Worm (Caenorhabditis elegans) whole organism, L3 larva: Measurements from ENCODE around the gene nas-24.

Experiments used
- ama-1 ChIP-seq: fragments of 150-350 bp; optimal IDR thresholded peaks from 2 replicates; lab custom pipeline; 2018
- ceh-28 ChIP-seq: fragments of 150-350 bp; optimal IDR thresholded peaks from 2 replicates; lab custom pipeline; 2014; ENCODE audit warnings: missing biosample characterization, missing genetic modification reagents, missing genetic modification characterization
- ceh-9 ChIP-seq: sonication (generic microtip); optimal IDR thresholded peaks from 2 replicates; lab custom pipeline; 2018; ENCODE audit warnings: missing biosample characterization, missing genetic modification characterization
- daf-12 ChIP-seq: fragments of 150-350 bp; optimal IDR thresholded peaks from 2 replicates; lab custom pipeline; 2014; ENCODE audit warnings: missing biosample characterization, missing genetic modification reagents, missing genetic modification characterization
- egl-27 ChIP-seq: sonication (generic microtip); optimal IDR thresholded peaks from 4 replicates; lab custom pipeline; 2017; ENCODE audit warnings: missing biosample characterization, missing genetic modification reagents, missing genetic modification characterization
- egl-5 ChIP-seq: fragments of 150-350 bp; optimal IDR thresholded peaks from 2 replicates; lab custom pipeline; 2017; ENCODE audit warnings: missing biosample characterization, missing genetic modification reagents, missing genetic modification characterization, inconsistent platforms
- elt-1 ChIP-seq: fragments of 150-350 bp; optimal IDR thresholded peaks from 2 replicates; lab custom pipeline; 2014; ENCODE audit warnings: missing biosample characterization, missing genetic modification characterization
- elt-2 ChIP-seq: sonication (generic microtip); optimal IDR thresholded peaks from 2 replicates; lab custom pipeline; 2016; ENCODE audit warnings: missing genetic modification reagents, mild to moderate bottlenecking, missing genetic modification characterization, missing compliant biosample characterization
- elt-3 ChIP-seq, 3 experiments: fragments of 150-350 bp in 1 of 3; sonication (generic microtip) in 2 of 3; optimal IDR thresholded peaks; 2 replicates in 2 of 3; 4 replicates in 1 of 3; lab custom pipeline; 2014 to 2017; ENCODE audit warnings: missing biosample characterization in 3 of 3, missing genetic modification characterization in 3 of 3
- eor-1 ChIP-seq, 2 experiments: fragments of 150-350 bp; optimal IDR thresholded peaks; 2 replicates each; lab custom pipeline; 2014 to 2018; ENCODE audit warnings: missing biosample characterization in 2 of 2, missing genetic modification characterization in 2 of 2
- fkh-10 ChIP-seq: sonication (generic microtip); optimal IDR thresholded peaks from 2 replicates; lab custom pipeline; 2017; ENCODE audit warnings: missing biosample characterization, missing genetic modification reagents, missing genetic modification characterization
- fkh-2 ChIP-seq: fragments of 150-350 bp; optimal IDR thresholded peaks from 2 replicates; lab custom pipeline; 2014; ENCODE audit warnings: missing biosample characterization, missing genetic modification reagents, missing genetic modification characterization
- hmg-11 ChIP-seq: sonication (generic microtip); optimal IDR thresholded peaks from 2 replicates; lab custom pipeline; 2016; ENCODE audit warnings: missing genetic modification characterization, missing compliant biosample characterization
- jun-1 ChIP-seq: fragments of 150-350 bp; optimal IDR thresholded peaks from 2 replicates; lab custom pipeline; 2014; ENCODE audit warnings: missing biosample characterization, missing genetic modification reagents, missing genetic modification characterization
- lin-15B ChIP-seq: fragments of 150-350 bp; optimal IDR thresholded peaks from 2 replicates; lab custom pipeline; 2014; ENCODE audit warnings: missing biosample characterization, missing genetic modification characterization
- lin-39 ChIP-seq: fragments of 150-350 bp; optimal IDR thresholded peaks from 2 replicates; lab custom pipeline; 2018; ENCODE audit warnings: missing biosample characterization, missing genetic modification reagents, missing genetic modification characterization
- lsy-12 ChIP-seq: sonication (generic microtip); optimal IDR thresholded peaks from 2 replicates; lab custom pipeline; 2016; ENCODE audit warnings: mild to moderate bottlenecking, missing genetic modification characterization, missing compliant biosample characterization
- mdl-1 ChIP-seq: fragments of 150-350 bp; optimal IDR thresholded peaks from 2 replicates; lab custom pipeline; 2014; ENCODE audit warnings: missing biosample characterization, missing genetic modification characterization
- nfya-1 ChIP-seq: sonication (generic microtip); optimal IDR thresholded peaks from 2 replicates; lab custom pipeline; 2017; ENCODE audit warnings: missing genetic modification characterization, mild to moderate bottlenecking, missing compliant biosample characterization, antibody characterized with exemption, moderate library complexity; ENCODE audit not compliant: insufficient read depth
- nhr-23 ChIP-seq: fragments of 150-350 bp; optimal IDR thresholded peaks from 2 replicates; lab custom pipeline; 2014; ENCODE audit warnings: missing biosample characterization, missing genetic modification reagents, missing genetic modification characterization
- nhr-237 ChIP-seq: fragments of 150-350 bp; optimal IDR thresholded peaks from 2 replicates; lab custom pipeline; 2014; ENCODE audit warnings: missing biosample characterization, missing genetic modification characterization
- nhr-25 ChIP-seq: sonication (generic microtip); optimal IDR thresholded peaks from 2 replicates; lab custom pipeline; 2017; ENCODE audit warnings: missing biosample characterization, missing genetic modification characterization
- nhr-28 ChIP-seq: fragments of 150-350 bp; optimal IDR thresholded peaks from 2 replicates; lab custom pipeline; 2014; ENCODE audit warnings: missing biosample characterization, missing genetic modification characterization
- nhr-67 ChIP-seq: fragments of 150-350 bp; optimal IDR thresholded peaks from 2 replicates; lab custom pipeline; 2014; ENCODE audit warnings: missing biosample characterization, missing genetic modification characterization
- nhr-77 ChIP-seq: fragments of 150-350 bp; optimal IDR thresholded peaks from 2 replicates; lab custom pipeline; 2014; ENCODE audit warnings: missing biosample characterization, missing genetic modification characterization
- pha-4 ChIP-seq: fragments of 150-350 bp; optimal IDR thresholded peaks from 2 replicates; lab custom pipeline; 2014; ENCODE audit warnings: missing biosample characterization, missing genetic modification reagents, missing genetic modification characterization
- pqm-1 ChIP-seq: fragments of 150-350 bp; optimal IDR thresholded peaks from 2 replicates; lab custom pipeline; 2017; ENCODE audit warnings: missing biosample characterization, missing genetic modification characterization, inconsistent platforms
- skn-1 ChIP-seq: fragments of 150-350 bp; optimal IDR thresholded peaks from 2 replicates; lab custom pipeline; 2014; ENCODE audit warnings: missing biosample characterization, missing genetic modification characterization
- tbx-2 ChIP-seq: sonication (generic microtip); optimal IDR thresholded peaks from 2 replicates; lab custom pipeline; 2016; ENCODE audit warnings: mild to moderate bottlenecking, missing genetic modification characterization, missing compliant biosample characterization
- unc-39 ChIP-seq: sonication (generic microtip); optimal IDR thresholded peaks from 4 replicates; lab custom pipeline; 2017; ENCODE audit warnings: missing biosample characterization, missing genetic modification characterization
- unc-62 ChIP-seq: fragments of 150-350 bp; sonication (generic microtip); optimal IDR thresholded peaks from 4 replicates; lab custom pipeline; 2014; ENCODE audit warnings: missing biosample characterization, missing genetic modification reagents, missing genetic modification characterization
- zag-1 ChIP-seq: fragments of 150-350 bp; optimal IDR thresholded peaks from 2 replicates; lab custom pipeline; 2014; ENCODE audit warnings: missing biosample characterization, missing genetic modification characterization
- ztf-11 ChIP-seq: fragments of 150-350 bp; optimal IDR thresholded peaks from 2 replicates; lab custom pipeline; 2014; ENCODE audit warnings: missing biosample characterization, missing genetic modification characterization
- ztf-4 ChIP-seq: fragments of 150-350 bp; optimal IDR thresholded peaks from 2 replicates; lab custom pipeline; 2014; ENCODE audit warnings: missing biosample characterization, missing genetic modification characterization

Gene nas-24

DNA sequence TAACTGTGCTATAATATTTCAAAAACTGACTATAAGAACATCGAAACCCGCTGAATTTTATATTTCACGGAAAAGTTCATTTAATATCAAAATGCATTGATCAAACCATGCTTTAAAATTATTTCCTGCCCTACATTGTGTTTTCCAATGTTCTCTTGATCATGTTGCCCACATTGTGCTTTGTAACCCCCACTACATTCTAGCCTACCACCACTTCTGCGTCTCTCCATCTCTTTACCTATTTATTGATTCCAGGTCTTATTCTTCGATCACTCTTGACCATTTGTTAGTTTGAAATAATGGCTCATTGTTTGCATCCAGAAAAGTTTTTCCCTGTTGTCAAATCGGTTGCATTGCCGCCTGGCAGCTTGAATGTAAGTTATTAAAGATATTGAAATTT lies 13.0 kb downstream of the nas-24 start, which contains the start of gene decr-1.1:
Gene decr-1.1, plus strand, starts transcription at position 210 of the 400 bp plus-strand sequence.
- no peak for TF ChIP-seq elt-1 (tag; lab: Kevin White, UChicago)
- no peak for TF ChIP-seq nhr-23 (tag; lab: Kevin White, UChicago)
- no peak for TF ChIP-seq nhr-237 (tag; lab: Kevin White, UChicago)
- TF ChIP-seq unc-62 (GFP tag; lab: Kevin White, UChicago), result no peak
- TF ChIP-seq fkh-2 (tag; lab: Kevin White, UChicago), result no peak
- TF ChIP-seq mdl-1, result no peak
- TF ChIP-seq egl-27 (tag; lab: Kevin White, UChicago), result no peak
- no peak for TF ChIP-seq egl-5
- peak; percentile 64 for TF ChIP-seq pqm-1 (tag; lab: Kevin White, UChicago)
- no peak for TF ChIP-seq eor-1 (tag; optimal IDR thresholded peaks at IDR 0.05; lab: Kevin White, UChicago)
- TF ChIP-seq nhr-67, result no peak
- no peak for TF ChIP-seq ceh-9 (tag; lab: Kevin White, UChicago)
- TF ChIP-seq elt-2 (tag; lab: Kevin White, UChicago), result peak; percentile 49
- TF ChIP-seq lsy-12, result no peak
- peak; percentile 7 for TF ChIP-seq nfya-1 (tag; lab: Kevin White, UChicago)
- no peak for TF ChIP-seq ztf-4 (tag; lab: Kevin White, UChicago)
- peak; percentile 37 for TF ChIP-seq pha-4 (tag; lab: Kevin White, UChicago)
- TF ChIP-seq ceh-28 (tag; lab: Kevin White, UChicago), result peak; percentile 28
- TF ChIP-seq ztf-11 (tag; lab: Kevin White, UChicago), result no peak
- no peak for TF ChIP-seq nhr-77 (tag; lab: Kevin White, UChicago)
- TF ChIP-seq zag-1 (tag; lab: Kevin White, UChicago), result no peak

DNA sequence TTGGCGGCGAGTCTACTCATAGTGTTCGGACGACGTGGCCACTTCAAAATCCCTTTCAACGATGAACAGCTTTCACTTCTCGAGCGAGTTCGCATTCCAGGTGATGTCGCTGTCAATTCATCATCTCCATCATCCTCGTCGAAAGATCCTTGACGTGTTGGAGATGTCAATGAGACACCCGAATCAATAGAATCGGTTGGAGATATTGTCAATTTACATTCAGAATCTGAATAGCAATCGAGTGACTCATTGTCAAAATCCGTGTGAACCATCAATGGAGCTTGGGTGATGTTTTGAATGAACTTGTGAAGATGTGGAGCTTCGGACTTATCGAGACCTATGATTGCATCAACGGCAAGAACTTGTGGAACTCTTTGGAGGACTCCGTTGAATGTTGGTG lies 16.6 kb downstream of the nas-24 start:
- TF ChIP-seq ztf-11 (tag; lab: Kevin White, UChicago), result no peak
- TF ChIP-seq fkh-2 (tag; lab: Kevin White, UChicago), result no peak
- TF ChIP-seq nhr-28, result no peak
- no peak for TF ChIP-seq nhr-23 (tag; lab: Kevin White, UChicago)
- no peak for TF ChIP-seq fkh-10 (GFP tag; lab: Kevin White, UChicago)
- TF ChIP-seq unc-62 (GFP tag; lab: Kevin White, UChicago), result no peak
- TF ChIP-seq ama-1, result no peak
- no peak for TF ChIP-seq daf-12
- no peak for TF ChIP-seq lin-15B (tag; lab: Kevin White, UChicago)
- no peak for TF ChIP-seq nhr-25 (tag; lab: Kevin White, UChicago)
- no peak for TF ChIP-seq elt-3 (tag; optimal IDR thresholded peaks at IDR 0.05; lab: Kevin White, UChicago)
- no peak for TF ChIP-seq elt-2 (tag; lab: Kevin White, UChicago)
- TF ChIP-seq lsy-12, result no peak
- TF ChIP-seq tbx-2 (tag; lab: Kevin White, UChicago), result no peak
- no peak for TF ChIP-seq ceh-9 (tag; lab: Kevin White, UChicago)
- no peak for TF ChIP-seq skn-1 (tag; lab: Kevin White, UChicago)
- no peak for TF ChIP-seq unc-39 (tag; lab: Kevin White, UChicago)
- no peak for TF ChIP-seq zag-1 (tag; lab: Kevin White, UChicago)
- no peak for TF ChIP-seq pha-4 (tag; lab: Kevin White, UChicago)
- no peak for TF ChIP-seq egl-27 (tag; lab: Kevin White, UChicago)

DNA sequence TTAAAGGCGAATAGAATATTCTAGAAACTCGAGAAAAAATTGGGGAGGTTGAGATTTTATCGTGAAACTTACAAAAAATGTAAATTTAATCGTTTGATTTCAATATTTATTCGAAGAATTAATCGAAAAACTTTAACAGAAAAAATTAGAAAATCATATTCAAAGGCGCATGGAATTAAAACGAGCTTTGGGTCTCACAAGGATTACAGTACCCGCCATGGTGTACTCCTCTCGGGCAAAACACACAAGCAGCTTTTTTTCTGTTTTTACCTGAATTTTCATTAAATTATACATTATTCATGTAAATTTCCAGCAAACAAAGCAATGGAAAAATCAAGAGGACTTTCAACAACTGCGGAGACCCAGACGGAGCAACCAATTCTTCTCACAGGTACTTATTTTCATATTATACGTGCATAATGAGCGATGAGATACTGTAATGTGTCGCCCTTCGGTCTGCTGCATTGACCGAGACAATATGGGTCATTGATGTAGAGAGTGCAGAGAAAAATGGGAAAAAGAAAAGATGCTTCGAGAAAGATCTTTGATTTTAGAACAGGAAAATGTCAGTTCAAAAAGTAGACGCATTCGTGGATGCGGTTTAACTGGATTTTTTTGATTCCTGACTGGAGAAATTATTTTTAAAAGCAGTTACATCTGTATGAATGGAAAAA lies 18.2 kb downstream of the nas-24 start, which contains the start of the genes F53C11.4 and F53C11.5:
Gene F53C11.4, minus strand, starts transcription at position 128 of the 674 bp plus-strand sequence.
Gene F53C11.5, plus strand, starts transcription at position 325 of the 674 bp plus-strand sequence.
- TF ChIP-seq ceh-28 (tag; lab: Kevin White, UChicago), result peak; percentile 30
- TF ChIP-seq jun-1 (tag; lab: Kevin White, UChicago), result peak; percentile 66
- peak; percentile 48 for TF ChIP-seq lin-39
- TF ChIP-seq nhr-23 (tag; lab: Kevin White, UChicago), result peak; percentile 91
- peak; percentile 29 for TF ChIP-seq ama-1
- TF ChIP-seq lsy-12, result peak; percentile 36
- TF ChIP-seq hmg-11 (tag; lab: Kevin White, UChicago), result peak; percentile 3
- peak; percentile 69 for TF ChIP-seq elt-2 (tag; lab: Kevin White, UChicago)
- TF ChIP-seq pha-4 (tag; lab: Kevin White, UChicago), result peak; percentile 88
- TF ChIP-seq lin-15B (tag; lab: Kevin White, UChicago), result peak; percentile 3
- TF ChIP-seq pqm-1 (tag; lab: Kevin White, UChicago), result peak; percentile 46
- TF ChIP-seq nhr-237 (tag; lab: Kevin White, UChicago), result no peak
- TF ChIP-seq nfya-1 (tag; lab: Kevin White, UChicago), result peak; percentile 45
- TF ChIP-seq tbx-2 (tag; lab: Kevin White, UChicago), result no peak
- TF ChIP-seq zag-1 (tag; lab: Kevin White, UChicago), result no peak
